Worm (Caenorhabditis elegans) whole organism, L4/young adult: ENCODE data around the gene twk-12.

Experiments used
- W03F9.2 ChIP-seq: fragments of 150-350 bp; optimal IDR thresholded peaks from 2 replicates; lab custom pipeline; 2014; ENCODE audit warnings: missing biosample characterization, missing genetic modification characterization
- dao-5 ChIP-seq: sonication (generic microtip); optimal IDR thresholded peaks from 2 replicates; lab custom pipeline; 2016; ENCODE audit warnings: missing genotype, missing genetic modification characterization, moderate library complexity, missing compliant biosample characterization
- him-1 ChIP-seq: sonication (generic microtip); optimal IDR thresholded peaks from 2 replicates; lab custom pipeline; 2016; ENCODE audit warnings: missing genotype, missing genetic modification reagents, missing genetic modification characterization, missing compliant biosample characterization

The twk-12 gene

DNA sequence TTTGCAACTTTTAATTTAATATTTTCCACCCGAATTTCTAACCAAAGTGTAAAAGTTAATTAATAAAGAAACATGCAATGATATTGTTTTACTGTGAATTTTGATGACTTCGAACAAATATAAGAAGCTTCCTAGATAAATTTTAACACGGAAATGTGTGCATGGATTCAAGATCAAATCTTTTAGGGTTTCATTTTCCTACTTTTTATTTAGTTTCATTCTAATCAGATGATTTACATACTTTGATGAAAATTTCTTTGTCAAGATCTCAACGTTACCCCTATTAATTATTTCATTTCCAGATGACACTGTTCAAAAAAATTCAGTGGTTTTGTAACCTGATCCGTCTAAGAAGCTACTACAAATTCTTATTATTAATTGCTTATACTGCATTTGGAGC lies at the start of gene twk-12:
twk-12 (plus strand) TSS at position 301 of the 400 bp plus-strand sequence.
- no peak for TF ChIP-seq dao-5 (tag; lab: Kevin White, UChicago)
- no peak for TF ChIP-seq him-1 (tag; lab: Kevin White, UChicago)
- TF ChIP-seq W03F9.2 (tag; lab: Kevin White, UChicago): no peak

DNA sequence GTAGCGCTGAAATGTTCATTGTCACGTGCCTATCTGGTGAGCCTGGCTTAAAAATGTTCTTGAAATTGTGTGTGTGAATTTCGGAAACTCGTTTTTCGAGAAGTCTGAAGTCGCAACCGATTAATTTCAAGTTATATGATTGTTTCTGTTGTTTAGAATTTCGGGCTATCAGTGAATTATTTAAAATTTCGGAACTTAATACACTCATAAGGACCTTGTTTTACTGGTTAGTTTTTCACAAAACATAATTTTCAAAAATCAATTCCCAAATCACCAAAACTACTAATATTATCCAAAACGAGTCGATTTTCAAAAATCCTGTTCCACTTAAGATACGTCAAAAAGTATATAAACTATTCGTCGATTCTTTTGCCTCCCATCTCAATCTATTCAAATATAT lies 36.9 kb upstream of the twk-12 start:
- TF ChIP-seq him-1 (tag; lab: Kevin White, UChicago) (no peak), dao-5 (tag; lab: Kevin White, UChicago) (no peak), W03F9.2 (tag; lab: Kevin White, UChicago) (no peak)

DNA sequence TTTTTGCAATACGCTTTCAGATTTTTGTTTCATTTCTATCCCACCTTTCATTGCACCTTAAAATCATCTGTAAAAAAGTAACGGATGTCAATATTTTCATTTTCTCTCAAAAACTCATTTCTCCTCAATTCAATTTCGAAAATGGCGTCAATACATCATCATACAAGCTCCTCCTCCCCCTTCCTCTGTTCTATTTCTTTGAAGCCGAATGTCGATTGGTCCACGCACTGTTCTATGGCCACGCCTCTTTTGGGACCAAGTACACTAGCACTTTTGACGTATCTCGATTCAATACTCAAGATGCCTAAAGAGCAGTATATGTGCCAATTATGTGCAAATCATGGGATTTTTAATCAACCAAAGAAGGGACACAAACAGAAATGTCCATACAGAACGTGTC lies 34.6 kb upstream of the twk-12 start, which contains the start of gene mab-23:
mab-23 (plus strand) TSS at position 301 of the 400 bp plus-strand sequence.
- no peak for TF ChIP-seq dao-5 (tag; lab: Kevin White, UChicago)
- TF ChIP-seq him-1 (tag; lab: Kevin White, UChicago): no peak
- TF ChIP-seq W03F9.2 (tag; lab: Kevin White, UChicago): no peak

DNA sequence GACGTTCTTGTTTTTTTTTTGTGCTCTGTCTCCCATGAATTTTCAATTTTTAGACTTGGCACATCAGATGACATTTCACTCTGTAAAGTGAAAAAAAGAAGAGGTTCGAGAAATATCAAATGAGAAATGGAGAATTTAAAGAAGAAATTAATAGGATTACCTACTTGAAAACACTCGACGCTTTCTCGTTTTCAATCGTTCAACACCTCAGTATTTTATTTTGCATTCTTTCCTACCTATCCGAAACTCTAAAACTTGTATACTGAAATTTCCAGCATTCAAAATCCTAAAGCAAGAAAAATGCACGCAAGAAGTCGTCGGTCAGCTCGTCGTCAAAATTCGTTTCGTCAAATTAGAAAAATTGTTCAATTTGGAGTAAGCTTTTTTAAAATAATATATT lies 31.7 kb upstream of the twk-12 start, which contains the start of gene kvs-2:
kvs-2 (plus strand) TSS at position 301 of the 400 bp plus-strand sequence.
- no peak for TF ChIP-seq W03F9.2 (tag; lab: Kevin White, UChicago)
- no peak for TF ChIP-seq him-1 (tag; lab: Kevin White, UChicago)
- no peak for TF ChIP-seq dao-5 (tag; lab: Kevin White, UChicago)

DNA sequence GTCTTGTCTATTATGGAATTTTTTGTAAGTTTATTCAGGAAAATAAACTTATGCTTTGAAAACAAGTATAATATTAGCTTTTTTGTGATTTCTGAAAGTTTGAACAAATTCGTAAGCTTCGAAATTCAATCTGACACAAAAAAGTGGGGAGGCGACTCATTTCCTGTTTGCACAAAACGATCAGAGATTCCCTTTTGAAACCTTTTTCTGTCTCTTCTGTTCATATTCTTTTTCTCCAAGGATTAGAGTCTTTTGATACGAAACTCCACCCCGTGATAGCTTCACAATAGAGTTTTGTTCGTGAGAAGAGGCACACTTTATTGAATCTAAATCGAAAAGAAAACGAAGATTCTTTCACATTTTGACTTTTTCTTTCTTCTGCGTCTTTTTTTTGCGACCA lies 26.4 kb upstream of the twk-12 start:
- no peak for TF ChIP-seq him-1 (tag; lab: Kevin White, UChicago)
- no peak for TF ChIP-seq W03F9.2 (tag; lab: Kevin White, UChicago)
- no peak for TF ChIP-seq dao-5 (tag; lab: Kevin White, UChicago)

DNA sequence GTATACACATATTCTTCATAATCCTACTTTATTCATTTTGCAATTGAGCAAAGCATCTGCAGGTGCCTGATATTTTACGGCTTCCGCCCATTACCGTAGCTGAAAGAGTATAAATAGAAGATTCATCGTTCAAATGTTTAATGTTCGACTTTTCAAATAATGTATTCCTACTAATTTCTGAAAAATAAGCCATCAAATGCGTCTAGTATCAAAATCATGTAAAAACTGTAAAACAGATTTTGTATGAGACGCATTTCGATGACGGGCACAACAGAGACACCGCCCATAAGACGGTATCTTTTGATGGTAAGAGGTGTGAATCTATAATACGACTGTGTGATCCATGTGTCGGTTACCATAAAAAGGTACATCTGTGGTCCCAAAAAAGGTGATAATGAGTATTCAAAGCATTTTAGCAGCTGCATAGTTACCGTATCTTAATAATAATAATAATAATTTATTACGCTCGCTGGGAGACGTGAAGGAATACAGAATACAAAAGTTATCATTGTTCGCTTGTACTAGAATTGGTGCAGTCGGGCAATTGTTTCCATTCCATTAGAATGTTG lies 20.3 kb upstream of the twk-12 start, which contains the start of the genes C32C4.3 and C32C4.16:
C32C4.3 (minus strand) TSS at position 101 of the 569 bp plus-strand sequence.
C32C4.16 (plus strand) TSS at position 519 of the 569 bp plus-strand sequence.
- TF ChIP-seq W03F9.2 (tag; lab: Kevin White, UChicago) (no peak), him-1 (tag; lab: Kevin White, UChicago) (no peak)

DNA sequence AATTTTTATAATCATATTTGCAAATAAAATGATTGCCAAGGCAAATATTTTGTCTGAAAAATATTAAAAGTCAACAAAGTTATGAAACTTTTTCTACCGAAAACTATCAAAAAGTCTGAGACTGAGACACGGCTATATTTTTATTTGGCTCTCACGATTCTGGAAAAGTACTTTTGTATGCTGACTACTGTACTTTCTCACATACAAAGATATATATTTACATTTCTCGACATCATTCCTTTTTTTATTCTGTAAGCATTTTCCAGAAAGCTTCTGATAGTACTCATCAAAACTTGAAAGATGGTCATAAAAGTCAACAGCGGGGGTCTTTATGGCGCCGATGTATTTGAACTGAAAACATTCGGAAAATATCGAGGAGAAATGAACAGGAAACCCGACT lies 19.2 kb upstream of the twk-12 start, which contains the start of gene aqp-6:
aqp-6 (plus strand) TSS at position 301 of the 400 bp plus-strand sequence.
- no peak for TF ChIP-seq dao-5 (tag; lab: Kevin White, UChicago)
- no peak for TF ChIP-seq him-1 (tag; lab: Kevin White, UChicago)
- no peak for TF ChIP-seq W03F9.2 (tag; lab: Kevin White, UChicago)

DNA sequence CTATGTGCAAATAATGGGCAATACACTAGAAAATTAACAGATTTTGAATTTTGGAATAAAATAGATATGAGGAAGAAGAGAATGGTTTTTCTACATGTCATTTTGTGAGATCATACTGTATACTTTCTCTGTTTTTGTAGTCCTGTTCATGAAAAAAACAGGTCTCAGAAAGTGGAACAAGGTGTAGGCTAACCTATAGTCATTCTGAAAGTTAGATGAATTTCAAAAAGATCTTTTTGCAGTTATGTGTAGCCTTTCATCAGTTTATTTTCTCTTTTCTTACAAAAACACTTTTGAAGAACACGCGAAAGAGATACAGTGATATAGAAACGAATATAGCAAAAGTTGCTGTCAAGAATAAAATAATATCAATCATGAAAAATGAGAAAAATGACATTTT lies 13.2 kb upstream of the twk-12 start, which contains the start of gene ugt-35:
ugt-35 (minus strand) TSS at position 101 of the 400 bp plus-strand sequence.
- no peak for TF ChIP-seq him-1 (tag; lab: Kevin White, UChicago)
- TF ChIP-seq W03F9.2 (tag; lab: Kevin White, UChicago): no peak
- TF ChIP-seq dao-5 (tag; lab: Kevin White, UChicago): no peak

DNA sequence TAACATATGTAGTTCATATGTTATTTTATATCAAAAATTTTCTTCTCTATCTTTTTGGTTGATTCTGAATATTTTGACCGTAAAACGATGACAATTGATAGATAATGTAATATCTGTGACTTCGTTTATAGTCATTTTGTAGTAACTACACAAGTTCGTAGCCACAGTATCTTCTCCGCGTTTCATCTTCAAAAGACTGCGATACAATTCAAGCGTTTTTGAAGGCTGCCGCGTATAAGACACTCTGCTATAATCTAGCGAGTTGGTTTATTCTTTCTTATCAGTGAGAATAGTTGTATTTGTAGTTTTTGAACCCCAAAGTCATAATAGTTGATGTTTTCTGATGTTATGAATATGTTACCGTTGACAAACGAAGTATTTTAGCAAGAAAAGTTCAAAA lies 10.4 kb upstream of the twk-12 start, which contains the start of gene ugt-34:
ugt-34 (minus strand) TSS at position 21 of the 400 bp plus-strand sequence.
- TF ChIP-seq dao-5 (tag; lab: Kevin White, UChicago): no peak
- no peak for TF ChIP-seq him-1 (tag; lab: Kevin White, UChicago)
- no peak for TF ChIP-seq W03F9.2 (tag; lab: Kevin White, UChicago)

DNA sequence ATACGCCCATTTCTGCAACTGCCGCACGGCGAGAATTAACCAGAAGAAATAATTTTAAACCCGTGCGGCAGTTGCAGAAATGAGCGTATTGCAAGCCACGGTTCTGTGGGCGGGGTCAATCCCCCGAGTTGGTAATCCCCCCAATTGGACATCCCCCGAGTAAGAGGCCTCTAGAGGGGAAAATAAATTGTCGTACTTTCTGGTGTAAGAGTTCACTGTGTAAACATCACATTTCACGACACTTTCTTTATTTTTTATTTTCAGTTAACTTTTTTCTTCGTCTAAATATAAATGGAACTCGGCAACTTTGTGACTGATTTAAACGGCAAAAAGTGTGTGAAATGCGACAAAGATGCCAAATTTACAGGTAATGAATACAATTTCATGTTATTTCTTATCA lies 9.4 kb upstream of the twk-12 start, which contains the start of gene tut-2:
tut-2 (plus strand) TSS at position 277 of the 400 bp plus-strand sequence.
- TF ChIP-seq dao-5 (tag; lab: Kevin White, UChicago) (no peak), W03F9.2 (tag; lab: Kevin White, UChicago) (no peak), him-1 (tag; lab: Kevin White, UChicago) (no peak)

DNA sequence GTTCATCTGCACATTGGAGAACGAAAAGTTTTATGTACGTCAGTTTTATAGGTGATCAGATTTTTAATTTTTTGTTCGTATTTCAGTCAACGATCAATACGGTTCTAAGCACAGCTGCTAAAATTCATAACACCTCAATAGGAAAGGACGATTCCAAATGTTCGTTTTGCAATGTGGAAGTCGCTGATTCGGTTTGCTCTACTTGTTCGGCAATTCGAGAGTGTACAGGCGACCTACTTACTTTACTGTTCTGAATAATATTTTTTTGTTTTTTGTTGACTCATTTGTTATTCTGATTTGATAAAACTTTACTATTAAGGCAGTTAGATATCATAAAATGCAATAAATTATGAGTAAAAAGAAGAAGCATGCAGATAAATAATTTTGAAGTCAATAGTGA lies 8.0 kb upstream of the twk-12 start:
- TF ChIP-seq W03F9.2 (tag; lab: Kevin White, UChicago) (no peak), dao-5 (tag; lab: Kevin White, UChicago) (no peak), him-1 (tag; lab: Kevin White, UChicago) (no peak)

DNA sequence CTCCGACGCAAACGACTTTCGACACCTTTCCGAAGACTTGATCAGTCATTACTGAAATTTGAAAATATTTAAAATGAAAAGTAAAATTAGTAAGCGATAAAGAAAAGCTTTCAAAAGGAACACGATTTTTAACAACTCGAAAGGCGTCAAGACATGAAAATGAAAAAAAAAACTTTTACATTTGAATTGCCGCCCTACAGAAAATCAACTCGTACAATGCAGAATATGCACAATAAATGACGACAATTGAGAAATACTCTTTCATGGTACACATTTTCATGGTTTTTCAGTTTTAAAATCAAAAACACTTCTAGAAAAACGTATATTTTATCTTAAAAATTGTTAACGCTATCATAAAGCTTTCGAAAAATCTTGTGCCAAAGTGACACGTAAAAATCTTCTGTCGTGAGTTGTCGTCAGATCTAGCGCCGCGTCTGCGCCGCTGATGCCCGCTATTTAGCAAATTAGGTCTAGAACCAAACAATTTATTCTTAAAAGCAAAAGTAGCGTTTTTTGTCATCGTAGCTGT lies 5.9 kb upstream of the twk-12 start, which contains the start of gene sqv-4:
sqv-4 (minus strand) TSS at position 51 of the 529 bp plus-strand sequence.
- TF ChIP-seq dao-5 (tag; lab: Kevin White, UChicago) (no peak), W03F9.2 (tag; lab: Kevin White, UChicago) (peak; percentile 32), him-1 (tag; lab: Kevin White, UChicago) (no peak)

DNA sequence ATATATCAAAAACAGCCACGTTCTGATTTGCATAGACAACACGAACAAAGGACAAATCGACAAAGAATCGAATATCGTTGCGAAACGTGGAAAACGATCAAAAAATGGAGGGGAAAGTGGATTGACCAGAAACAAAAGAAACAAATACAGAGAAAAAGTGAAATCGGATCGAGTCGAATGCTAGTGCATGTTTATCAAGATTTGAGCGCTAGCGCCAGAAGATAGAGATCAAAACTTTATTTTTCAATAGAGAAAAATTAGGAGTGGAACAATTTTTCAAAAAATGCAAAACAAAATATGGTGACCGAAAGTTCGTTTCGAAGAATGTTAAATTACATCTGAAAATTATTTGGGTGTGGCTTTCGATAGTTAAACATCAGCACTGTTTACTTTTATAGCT lies 5.4 kb upstream of the twk-12 start:
- TF ChIP-seq dao-5 (tag; lab: Kevin White, UChicago) (no peak), W03F9.2 (tag; lab: Kevin White, UChicago) (no peak), him-1 (tag; lab: Kevin White, UChicago) (no peak)
